Worm (Caenorhabditis elegans) whole organism, L4 larva: ENCODE results near the gene W03G11.2.

ENCODE experiments used
- F10B5.3 ChIP-seq: sonication (generic microtip); optimal IDR thresholded peaks from 2 replicates; lab custom pipeline; 2016; ENCODE audit warnings: mild to moderate bottlenecking, missing genetic modification characterization, missing compliant biosample characterization
- F49E8.2 ChIP-seq: sonication (generic microtip); optimal IDR thresholded peaks from 2 replicates; lab custom pipeline; 2016; ENCODE audit warnings: missing compliant biosample characterization, mild to moderate bottlenecking, missing genetic modification characterization, borderline replicate concordance
- R02D3.7 ChIP-seq: fragments of 150-350 bp; sonication (generic microtip); optimal IDR thresholded peaks from 3 replicates; lab custom pipeline; 2014; ENCODE audit warnings: missing biosample characterization, missing genetic modification characterization
- T20F7.1 ChIP-seq: fragments of 200-800 bp; sonication (Bioruptor generic); optimal IDR thresholded peaks from 2 replicates; lab custom pipeline; 2018; ENCODE audit warnings: mild to moderate bottlenecking, missing genetic modification characterization, missing compliant biosample characterization
- T26A8.4 ChIP-seq: fragments of 200-800 bp; sonication (Bioruptor generic); IDR thresholded peaks from 2 replicates; pipeline ENCODE4 v1.3.6; 2022; ENCODE audit warnings: missing genetic modification characterization, missing compliant biosample characterization
- ZK337.2 ChIP-seq: fragments of 200-800 bp; sonication (Bioruptor generic); IDR thresholded peaks from 2 replicates; pipeline ENCODE4 v1.3.6; 2022; ENCODE audit warnings: missing genetic modification reagents, missing genetic modification characterization, missing compliant biosample characterization
- aha-1 ChIP-seq: fragments of 150-350 bp; peaks from one replicate; lab custom pipeline; 2014; ENCODE audit warnings: missing biosample characterization, missing genetic modification characterization
- aly-2 ChIP-seq: sonication (generic microtip); optimal IDR thresholded peaks from 2 replicates; lab custom pipeline; 2018; ENCODE audit warnings: missing biosample characterization, missing genetic modification characterization
- ceh-20 ChIP-seq: fragments of 200-800 bp; sonication (Bioruptor generic); IDR thresholded peaks from 2 replicates; pipeline ENCODE4 v1.3.6; 2022; ENCODE audit warnings: missing genetic modification reagents, missing genetic modification characterization, missing compliant biosample characterization
- ceh-32 ChIP-seq: sonication (generic microtip); optimal IDR thresholded peaks from 2 replicates; lab custom pipeline; 2016; ENCODE audit warnings: mild to moderate bottlenecking, missing genetic modification characterization, missing compliant biosample characterization; ENCODE audit not compliant: poor library complexity
- ceh-44 ChIP-seq: fragments of 200-800 bp; sonication (Bioruptor generic); IDR thresholded peaks from 2 replicates; pipeline ENCODE4 v1.3.6; 2022; ENCODE audit warnings: missing genetic modification reagents, missing genetic modification characterization, missing compliant biosample characterization
- ceh-62 ChIP-seq: sonication (generic microtip); optimal IDR thresholded peaks from 2 replicates; lab custom pipeline; 2017; ENCODE audit warnings: missing biosample characterization, missing genetic modification characterization
- ces-1 ChIP-seq: fragments of 150-350 bp; sonication (generic microtip); optimal IDR thresholded peaks from 4 replicates; lab custom pipeline; 2014; ENCODE audit warnings: missing biosample characterization, missing genetic modification reagents, missing genetic modification characterization
- daf-12 ChIP-seq: fragments of 150-350 bp; optimal IDR thresholded peaks from 2 replicates; lab custom pipeline; 2014; ENCODE audit warnings: missing biosample characterization, missing genetic modification reagents, missing genetic modification characterization
- dmd-9 ChIP-seq: fragments of 200-800 bp; sonication (Bioruptor generic); IDR thresholded peaks from 2 replicates; pipeline ENCODE4 v1.3.6; 2022; ENCODE audit warnings: missing genetic modification reagents, missing genetic modification characterization, missing compliant biosample characterization
- fkh-10 ChIP-seq: fragments of 150-350 bp; optimal IDR thresholded peaks from 2 replicates; lab custom pipeline; 2014; ENCODE audit warnings: missing biosample characterization, missing genetic modification reagents, missing genetic modification characterization
- hmg-1.1 ChIP-seq: fragments of 200-800 bp; sonication (Bioruptor generic); IDR thresholded peaks from 2 replicates; pipeline ENCODE4 v1.3.6; 2022; ENCODE audit warnings: missing genetic modification reagents, missing genetic modification characterization, missing compliant biosample characterization
- lim-7 ChIP-seq: fragments of 200-800 bp; sonication (Bioruptor generic); IDR thresholded peaks from 2 replicates; pipeline ENCODE4 v1.3.6; 2022; ENCODE audit warnings: missing genetic modification characterization, missing compliant biosample characterization
- lin-1 ChIP-seq: fragments of 200-800 bp; sonication (Bioruptor generic); IDR thresholded peaks from 2 replicates; pipeline ENCODE4 v1.3.6; 2022; ENCODE audit warnings: missing genetic modification reagents, missing genetic modification characterization, missing compliant biosample characterization
- lin-13 ChIP-seq: fragments of 150-350 bp; optimal IDR thresholded peaks from 2 replicates; lab custom pipeline; 2014; ENCODE audit warnings: missing biosample characterization, missing genetic modification reagents, missing genetic modification characterization
- lin-38 ChIP-seq: fragments of 200-800 bp; sonication (Bioruptor generic); IDR thresholded peaks from 2 replicates; pipeline ENCODE4 v1.3.6; 2022; ENCODE audit warnings: missing genetic modification reagents, missing genetic modification characterization, missing compliant biosample characterization
- lin-39 ChIP-seq: fragments of 150-350 bp; optimal IDR thresholded peaks from 2 replicates; lab custom pipeline; 2014; ENCODE audit warnings: missing biosample characterization, missing genetic modification reagents, missing genetic modification characterization
- madf-9 ChIP-seq: fragments of 200-800 bp; sonication (Bioruptor generic); conservative IDR thresholded peaks from 2 replicates; pipeline ENCODE4 v1.3.6; 2022; ENCODE audit warnings: missing genetic modification reagents, missing genetic modification characterization, missing compliant biosample characterization
- mdt-29 ChIP-seq: fragments of 200-800 bp; sonication (Bioruptor generic); IDR thresholded peaks from 2 replicates; pipeline ENCODE4 v1.3.6; 2022; ENCODE audit warnings: missing genetic modification reagents, missing genetic modification characterization, missing compliant biosample characterization
- mxl-2 ChIP-seq: fragments of 200-800 bp; sonication (Bioruptor generic); conservative IDR thresholded peaks from 2 replicates; pipeline ENCODE4 v1.3.6; 2022; ENCODE audit warnings: missing genetic modification reagents, missing genetic modification characterization, missing compliant biosample characterization
- mxl-3 ChIP-seq: fragments of 200-800 bp; sonication (Bioruptor generic); optimal IDR thresholded peaks from 2 replicates; lab custom pipeline; 2018; ENCODE audit warnings: mild to moderate bottlenecking, missing genetic modification characterization, missing compliant biosample characterization
- nhr-11 ChIP-seq: fragments of 150-350 bp; optimal IDR thresholded peaks from 2 replicates; lab custom pipeline; 2014; ENCODE audit warnings: missing biosample characterization, missing genetic modification characterization
- nhr-237 ChIP-seq: sonication (generic microtip); optimal IDR thresholded peaks from 2 replicates; lab custom pipeline; 2017; ENCODE audit warnings: missing biosample characterization, missing genetic modification characterization
- pha-4 ChIP-seq, 2 experiments: fragments of 150-350 bp in 1 of 2; fragments of 200-800 bp in 1 of 2; sonication (Bioruptor generic) in 1 of 2; IDR thresholded peaks in 1 of 2; optimal IDR thresholded peaks in 1 of 2; 2 replicates each; pipeline versions ENCODE4 v1.3.6 to Lab custom; 2014 to 2022; ENCODE audit warnings: missing genetic modification characterization in 2 of 2, missing genetic modification reagents in 2 of 2, missing biosample characterization in 1 of 2, missing compliant biosample characterization in 1 of 2
- rbr-2 ChIP-seq: sonication (generic microtip); optimal IDR thresholded peaks from 2 replicates; lab custom pipeline; 2016; ENCODE audit warnings: missing genotype, missing genetic modification characterization, missing compliant biosample characterization
- saeg-2 ChIP-seq: fragments of 200-800 bp; sonication (Bioruptor generic); IDR thresholded peaks from 2 replicates; pipeline ENCODE4 v1.3.6; 2022; ENCODE audit warnings: missing genetic modification reagents, missing genetic modification characterization, missing compliant biosample characterization
- set-16 ChIP-seq: fragments of 200-800 bp; sonication (Bioruptor generic); IDR thresholded peaks from 2 replicates; pipeline ENCODE4 v1.3.6; 2022; ENCODE audit warnings: missing genetic modification reagents, missing genetic modification characterization, missing compliant biosample characterization
- snpc-4 ChIP-seq: fragments of 150-350 bp; optimal IDR thresholded peaks from 2 replicates; lab custom pipeline; 2014; ENCODE audit warnings: missing biosample characterization, missing genetic modification characterization
- spr-1 ChIP-seq: sonication (generic microtip); optimal IDR thresholded peaks from 2 replicates; lab custom pipeline; 2016; ENCODE audit warnings: mild to moderate bottlenecking, missing genetic modification characterization, missing compliant biosample characterization
- tag-97 ChIP-seq: fragments of 200-800 bp; sonication (Bioruptor generic); IDR thresholded peaks from 2 replicates; pipeline ENCODE4 v1.3.6; 2022; ENCODE audit warnings: missing genetic modification characterization, missing compliant biosample characterization
- tra-1 ChIP-seq: fragments of 200-800 bp; sonication (Bioruptor generic); IDR thresholded peaks from 2 replicates; pipeline ENCODE4 v1.3.6; 2022; ENCODE audit warnings: missing genetic modification reagents, missing genetic modification characterization, missing compliant biosample characterization
- unc-39 ChIP-seq: sonication (generic microtip); optimal IDR thresholded peaks from 2 replicates; lab custom pipeline; 2017; ENCODE audit warnings: missing biosample characterization, missing genetic modification characterization
- unc-62 ChIP-seq, 3 experiments: fragments of 150-350 bp in 1 of 3; sonication (generic microtip); optimal IDR thresholded peaks in 2 of 3; peaks in 1 of 3; 1 replicate in 1 of 3; 2 replicates in 2 of 3; lab custom pipeline; 2014 to 2017; ENCODE audit warnings: missing biosample characterization in 3 of 3, missing genetic modification characterization in 3 of 3, missing genetic modification reagents in 3 of 3, missing genotype in 1 of 3
- zag-1 ChIP-seq: fragments of 150-350 bp; optimal IDR thresholded peaks from 2 replicates; lab custom pipeline; 2014; ENCODE audit warnings: missing biosample characterization, missing genetic modification characterization
- zfp-2 ChIP-seq: sonication (generic microtip); optimal IDR thresholded peaks from 2 replicates; lab custom pipeline; 2016; ENCODE audit warnings: mild to moderate bottlenecking, missing genetic modification characterization, missing compliant biosample characterization
- zfp-3 ChIP-seq: fragments of 200-800 bp; sonication (Bioruptor generic); conservative IDR thresholded peaks from 2 replicates; pipeline ENCODE4 v1.3.6; 2022; ENCODE audit warnings: missing genetic modification reagents, missing genetic modification characterization, missing compliant biosample characterization
- ztf-11 ChIP-seq: fragments of 150-350 bp; optimal IDR thresholded peaks from 2 replicates; lab custom pipeline; 2014; ENCODE audit warnings: missing biosample characterization, missing genetic modification characterization

The W03G11.2 gene

DNA sequence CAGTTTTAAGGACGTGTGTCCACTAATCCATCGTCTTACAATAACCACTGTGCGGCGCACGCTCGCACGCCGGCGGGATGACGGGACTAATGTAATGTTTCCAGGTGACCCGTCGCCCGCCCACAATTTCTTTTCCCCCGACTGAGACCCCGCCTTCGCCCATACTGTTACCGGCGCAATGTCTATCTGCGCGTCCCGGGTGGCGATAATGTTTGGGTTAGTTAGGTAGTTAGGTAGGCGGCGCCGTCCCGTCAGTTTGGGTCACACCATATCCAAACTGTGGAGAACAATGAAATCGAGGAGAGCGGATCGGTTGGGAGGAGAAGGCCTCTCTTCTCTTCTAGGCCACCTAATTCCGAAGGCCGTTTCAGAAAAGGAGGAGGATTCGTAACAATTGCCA, 22.1 kb downstream of the W03G11.2 start:
- 0 out of 2 replicates have a peak, but pooled peaks have one; percentile 5 for TF ChIP-seq set-16 (GFP tag; lab: Robert Waterston, UW)
- no peak for TF ChIP-seq ztf-11 (tag; lab: Kevin White, UChicago)
- peak; percentile 43 for TF ChIP-seq aha-1
- no peak for TF ChIP-seq tra-1 (GFP tag; lab: Robert Waterston, UW)
- TF ChIP-seq, all 104 proteins: peak for 2

DNA sequence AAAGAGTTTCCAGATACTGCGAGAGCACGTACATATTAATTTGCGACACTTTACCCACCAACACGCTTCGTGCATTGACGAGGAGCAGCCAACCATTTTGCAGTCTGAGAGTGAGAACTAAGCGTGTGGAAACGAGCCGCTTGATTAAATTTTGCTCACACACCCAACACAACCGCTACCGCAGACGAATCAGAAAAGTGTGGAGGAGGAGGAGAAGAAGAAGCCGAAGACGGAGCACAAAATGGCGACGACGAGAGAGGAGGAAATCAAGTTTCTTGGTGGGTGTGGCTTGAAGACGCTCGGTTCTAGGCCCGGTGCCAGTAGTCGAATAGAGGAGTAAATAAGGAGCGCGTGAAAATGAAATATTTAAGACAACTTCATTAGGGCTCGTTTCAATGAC, 25.6 kb downstream of the W03G11.2 start:
- TF ChIP-seq nhr-11 (no peak), fkh-10 (peak; percentile 85), zag-1 (tag; lab: Kevin White, UChicago) (no peak), nhr-237 (tag; lab: Kevin White, UChicago) (no peak), tag-97 (GFP tag; lab: Robert Waterston, UW) (no peak), T20F7.1 (GFP tag; lab: Kevin White, UChicago) (no peak), ceh-62 (no peak), aly-2 (no peak), lim-7 (GFP tag; lab: Robert Waterston, UW) (no peak), lin-39 (no peak), ZK337.2 (GFP tag; lab: Robert Waterston, UW) (no peak), rbr-2 (tag; lab: Kevin White, UChicago) (peak; percentile 13), mdt-29 (GFP tag; lab: Robert Waterston, UW) (no peak), mxl-3 (GFP tag; lab: Kevin White, UChicago) (no peak), F10B5.3 (tag; lab: Kevin White, UChicago) (no peak), spr-1 (no peak), T26A8.4 (GFP tag; lab: Robert Waterston, UW) (no peak), ces-1 (GFP tag; lab: Kevin White, UChicago) (peak; percentile 76), ceh-20 (GFP tag; lab: Robert Waterston, UW) (no peak), dmd-9 (GFP tag; lab: Robert Waterston, UW) (no peak), mxl-2 (no peak), zfp-3 (GFP tag; lab: Robert Waterston, UW) (no peak)

DNA sequence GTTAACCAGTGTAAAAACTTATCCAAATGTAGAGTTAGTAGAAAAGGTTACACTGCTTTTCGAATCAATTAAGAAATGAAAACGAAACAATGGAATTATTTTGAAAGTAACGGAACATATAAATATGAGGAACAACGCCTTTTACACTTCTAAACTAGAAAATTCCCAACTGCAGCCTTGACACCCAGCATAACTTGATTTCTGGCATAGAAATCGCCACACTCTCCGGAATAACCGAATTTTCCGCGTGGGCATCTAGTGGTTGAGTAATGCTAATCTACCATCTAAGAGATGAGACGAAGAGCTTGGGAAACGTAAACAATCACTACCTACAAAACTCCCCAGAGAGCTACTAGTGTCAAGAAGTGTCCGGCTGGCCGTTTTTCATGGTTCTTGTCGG, 27.2 kb downstream of the W03G11.2 start:
- TF ChIP-seq ceh-44 (GFP tag; lab: Robert Waterston, UW) (no peak), F10B5.3 (tag; lab: Kevin White, UChicago) (no peak), unc-62 (GFP tag; optimal IDR thresholded peaks at IDR 0.05 in 1 of 2; lab: Kevin White, UChicago) (no peak), unc-62 (tag; optimal IDR thresholded peaks at IDR 0.05; lab: Kevin White, UChicago) (no peak), lin-1 (GFP tag; lab: Robert Waterston, UW) (no peak), hmg-1.1 (GFP tag; lab: Robert Waterston, UW) (no peak), daf-12 (tag; lab: Kevin White, UChicago) (no peak), pha-4 (GFP tag; IDR thresholded peaks at IDR 0.05; lab: Robert Waterston, UW) (no peak), pha-4 (tag; optimal IDR thresholded peaks at IDR 0.05; lab: Kevin White, UChicago) (no peak), R02D3.7 (tag; lab: Kevin White, UChicago) (no peak), unc-39 (tag; lab: Kevin White, UChicago) (no peak), tra-1 (GFP tag; lab: Robert Waterston, UW) (no peak), snpc-4 (tag; lab: Kevin White, UChicago) (no peak), lin-38 (GFP tag; lab: Robert Waterston, UW) (no peak), lin-13 (no peak), madf-9 (no peak), ceh-32 (tag; lab: Kevin White, UChicago) (no peak), zfp-2 (tag; lab: Kevin White, UChicago) (no peak), saeg-2 (GFP tag; lab: Robert Waterston, UW) (no peak), spr-1 (no peak), F49E8.2 (tag; lab: Kevin White, UChicago) (no peak)
